Fruit fly (Drosophila melanogaster): ENCODE measurements around the gene TBC1d7.

The TBC1d7 gene

dm6 chr3R:24139646-24140130 is 21.8 kb upstream of the TBC1d7 start:
- no peak for TF ChIP-seq Sin3A (optimal IDR thresholded peaks at IDR 0.05)
- TF ChIP-seq h (optimal IDR thresholded peaks at IDR 0.05) = no peak
- no peak for TF ChIP-seq ttk (optimal IDR thresholded peaks at IDR 0.05)
- TF ChIP-seq psq (optimal IDR thresholded peaks at IDR 0.05) = no peak
- TF ChIP-seq insv (optimal IDR thresholded peaks at IDR 0.05) = no peak
- TF ChIP-seq Myc (optimal IDR thresholded peaks at IDR 0.05) = no peak

dm6 chr3R:24141013-24141592 is 20.4 kb upstream of the TBC1d7 start, which contains the start of gene Kal1:
TSS of gene Kal1 (plus strand) at chr3R:24141395.
- no peak for TF ChIP-seq psq (optimal IDR thresholded peaks at IDR 0.05)
- no peak for TF ChIP-seq insv (optimal IDR thresholded peaks at IDR 0.05)
- no peak for TF ChIP-seq ttk (optimal IDR thresholded peaks at IDR 0.05)
- TF ChIP-seq h (optimal IDR thresholded peaks at IDR 0.05) = no peak
- no peak for TF ChIP-seq Myc (optimal IDR thresholded peaks at IDR 0.05)
- TF ChIP-seq Sin3A (optimal IDR thresholded peaks at IDR 0.05) = no peak

dm6 chr3R:24142971-24143370 is 18.6 kb upstream of the TBC1d7 start:
- TF ChIP-seq ttk (optimal IDR thresholded peaks at IDR 0.05) = no peak
- no peak for TF ChIP-seq Myc (optimal IDR thresholded peaks at IDR 0.05)
- no peak for TF ChIP-seq Sin3A (optimal IDR thresholded peaks at IDR 0.05)
- no peak for TF ChIP-seq h (optimal IDR thresholded peaks at IDR 0.05)
- no peak for TF ChIP-seq psq (optimal IDR thresholded peaks at IDR 0.05)
- TF ChIP-seq insv (optimal IDR thresholded peaks at IDR 0.05) = no peak

DNA sequence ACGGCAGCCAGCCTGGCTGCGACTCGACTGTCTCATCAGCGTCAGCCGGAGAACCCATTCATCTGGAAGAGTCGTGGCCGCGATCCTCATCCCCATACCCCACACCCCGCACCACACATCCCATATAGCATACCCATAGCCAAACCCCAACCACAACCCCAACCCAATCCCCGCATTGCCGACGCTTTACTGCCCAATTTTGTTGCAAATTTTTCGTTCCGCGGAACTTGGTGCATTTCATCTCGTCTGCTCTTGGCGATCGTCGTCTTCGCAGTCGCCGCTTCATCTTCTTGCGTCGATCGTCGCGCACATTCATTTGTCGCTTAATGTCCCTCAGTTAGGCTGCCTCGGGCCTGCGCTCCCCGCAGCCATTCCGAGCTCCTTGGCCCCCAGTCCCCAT is 18.2 kb upstream of the TBC1d7 start:
- TF ChIP-seq insv (optimal IDR thresholded peaks at IDR 0.05) = no peak
- TF ChIP-seq ttk (optimal IDR thresholded peaks at IDR 0.05) = no peak
- no peak for TF ChIP-seq Myc (optimal IDR thresholded peaks at IDR 0.05)
- TF ChIP-seq h (optimal IDR thresholded peaks at IDR 0.05) = no peak
- TF ChIP-seq Sin3A (optimal IDR thresholded peaks at IDR 0.05) = no peak
- TF ChIP-seq psq (optimal IDR thresholded peaks at IDR 0.05) = no peak

dm6 chr3R:24143779-24144178 is 17.7 kb upstream of the TBC1d7 start:
- TF ChIP-seq Sin3A (optimal IDR thresholded peaks at IDR 0.05) = no peak
- no peak for TF ChIP-seq Myc (optimal IDR thresholded peaks at IDR 0.05)
- no peak for TF ChIP-seq psq (optimal IDR thresholded peaks at IDR 0.05)
- TF ChIP-seq insv (optimal IDR thresholded peaks at IDR 0.05) = no peak
- TF ChIP-seq ttk (optimal IDR thresholded peaks at IDR 0.05) = no peak
- TF ChIP-seq h (optimal IDR thresholded peaks at IDR 0.05) = no peak

- TF ChIP-seq insv (optimal IDR thresholded peaks at IDR 0.05) (no peak), h (optimal IDR thresholded peaks at IDR 0.05) (no peak), Myc (optimal IDR thresholded peaks at IDR 0.05) (no peak), ttk (optimal IDR thresholded peaks at IDR 0.05) (no peak), psq (optimal IDR thresholded peaks at IDR 0.05) (no peak), Sin3A (optimal IDR thresholded peaks at IDR 0.05) (no peak)
Measured at dm6 chr3R:24144542-24144941, 17.0 kb upstream of the TBC1d7 start.

DNA sequence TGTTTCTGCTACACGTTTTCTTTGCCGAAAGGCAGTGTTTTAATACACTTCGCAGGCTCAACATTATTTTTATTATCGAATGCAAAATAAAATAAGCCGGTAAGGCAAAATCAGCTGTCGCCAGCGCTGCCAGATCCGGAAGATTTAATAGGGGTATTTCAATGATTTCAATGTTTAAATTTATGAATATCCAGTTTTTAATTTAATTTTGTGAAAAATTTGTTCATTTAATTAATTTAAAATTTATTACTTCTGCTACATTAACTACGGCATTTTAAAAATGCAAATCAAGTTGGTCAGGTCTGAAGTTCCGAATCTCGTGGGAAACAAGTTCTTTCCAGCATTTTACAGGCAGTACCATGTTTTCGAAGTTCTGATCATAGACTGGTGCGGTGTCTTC is 12.7 kb upstream of the TBC1d7 start, which contains the start of gene Slimp:
TSS of gene Slimp (minus strand) at position 130 of the 400 bp plus-strand sequence.
- TF ChIP-seq h (optimal IDR thresholded peaks at IDR 0.05) = no peak
- TF ChIP-seq insv (optimal IDR thresholded peaks at IDR 0.05) = no peak
- no peak for TF ChIP-seq Myc (optimal IDR thresholded peaks at IDR 0.05)
- no peak for TF ChIP-seq ttk (optimal IDR thresholded peaks at IDR 0.05)
- TF ChIP-seq psq (optimal IDR thresholded peaks at IDR 0.05) = no peak

DNA sequence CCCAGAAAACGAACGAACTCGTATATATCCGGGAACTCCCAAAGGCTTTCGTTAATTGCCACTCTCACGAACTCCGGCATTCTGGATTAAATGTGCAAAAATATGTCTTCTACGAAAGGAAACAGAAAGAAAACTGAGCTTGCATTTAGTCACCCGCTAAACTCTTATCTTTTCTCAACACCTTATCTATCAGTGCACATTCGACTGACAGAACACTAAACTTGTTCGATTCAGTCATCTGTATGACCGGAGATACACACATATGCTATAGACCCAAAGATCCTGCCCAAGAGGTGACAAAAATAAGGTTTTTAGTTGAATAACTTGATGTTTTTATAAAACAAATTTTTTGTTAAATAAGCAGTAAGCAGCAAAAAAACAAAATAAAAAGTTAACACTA is 11.4 kb upstream of the TBC1d7 start, which contains the start of gene p38c:
TSS of gene p38c (minus strand) at position 101 of the 400 bp plus-strand sequence.
- TF ChIP-seq ttk (optimal IDR thresholded peaks at IDR 0.05) (no peak), Sin3A (optimal IDR thresholded peaks at IDR 0.05) (no peak), insv (optimal IDR thresholded peaks at IDR 0.05) (no peak)

- TF ChIP-seq insv (optimal IDR thresholded peaks at IDR 0.05) = no peak
- TF ChIP-seq h (optimal IDR thresholded peaks at IDR 0.05) = no peak
- TF ChIP-seq Myc (optimal IDR thresholded peaks at IDR 0.05) = no peak
- no peak for TF ChIP-seq psq (optimal IDR thresholded peaks at IDR 0.05)
- no peak for TF ChIP-seq Sin3A (optimal IDR thresholded peaks at IDR 0.05)
- no peak for TF ChIP-seq ttk (optimal IDR thresholded peaks at IDR 0.05)
Measured at dm6 chr3R:24151924-24152809, 9.4 kb upstream of the TBC1d7 start, which contains the start of the genes p38a and CG6178. TSS of gene p38a (minus strand) at chr3R:24152321. TSS of gene CG6178 (plus strand) at chr3R:24152347.

- no peak for TF ChIP-seq h (optimal IDR thresholded peaks at IDR 0.05)
Measured at dm6 chr3R:24162774-24163555, 1.4 kb downstream of the TBC1d7 start, which contains the start of gene mRpS24. TSS of gene mRpS24 (minus strand) at chr3R:24163545.

DNA sequence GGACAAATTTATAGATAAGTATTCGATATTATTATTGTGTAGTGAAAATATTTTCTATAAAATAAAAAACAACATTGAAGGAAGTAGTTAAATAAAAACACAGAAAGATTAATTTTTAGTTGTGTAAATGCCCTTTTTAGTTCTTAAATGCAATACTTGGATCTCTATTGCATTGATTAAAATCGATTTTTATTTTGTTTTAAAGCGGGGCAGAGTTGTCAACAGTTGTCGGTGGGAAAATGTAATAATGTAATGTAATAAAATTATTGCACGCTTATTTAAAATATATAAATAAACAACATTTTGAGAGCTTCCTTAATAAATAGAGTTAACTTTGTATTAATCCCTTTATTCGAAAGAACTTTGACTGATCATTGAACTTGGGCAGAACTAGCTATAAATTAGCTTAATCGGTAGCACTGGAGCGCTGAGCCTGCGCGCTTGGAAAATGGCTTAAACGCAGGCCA is 2.1 kb downstream of the TBC1d7 start, which contains the start of gene Apc2:
TSS of gene Apc2 (plus strand) at position 411 of the 467 bp plus-strand sequence.
- TF ChIP-seq insv (optimal IDR thresholded peaks at IDR 0.05) = no peak
- no peak for TF ChIP-seq Myc (optimal IDR thresholded peaks at IDR 0.05)
- TF ChIP-seq ttk (optimal IDR thresholded peaks at IDR 0.05) = no peak

dm6 chr3R:24169362-24169761 is 7.8 kb downstream of the TBC1d7 start, which contains the start of gene CG5510:
TSS of gene CG5510 (minus strand) at chr3R:24169562.
- TF ChIP-seq Sin3A (optimal IDR thresholded peaks at IDR 0.05) (no peak), psq (optimal IDR thresholded peaks at IDR 0.05) (no peak), ttk (optimal IDR thresholded peaks at IDR 0.05) (no peak), Myc (optimal IDR thresholded peaks at IDR 0.05) (no peak), h (optimal IDR thresholded peaks at IDR 0.05) (no peak), insv (optimal IDR thresholded peaks at IDR 0.05) (no peak)

All from Kc167 (cell line).